Worm (Caenorhabditis elegans) whole organism, L4/young adult: Measurements from ENCODE around the gene R02F11.10.

Experiments
- W03F9.2 ChIP-seq: fragments of 150-350 bp; optimal IDR thresholded peaks from 2 replicates; lab custom pipeline; 2014; ENCODE audit warnings: missing biosample characterization, missing genetic modification characterization
- dao-5 ChIP-seq: sonication (generic microtip); optimal IDR thresholded peaks from 2 replicates; lab custom pipeline; 2016; ENCODE audit warnings: missing genotype, missing genetic modification characterization, moderate library complexity, missing compliant biosample characterization

DNA sequence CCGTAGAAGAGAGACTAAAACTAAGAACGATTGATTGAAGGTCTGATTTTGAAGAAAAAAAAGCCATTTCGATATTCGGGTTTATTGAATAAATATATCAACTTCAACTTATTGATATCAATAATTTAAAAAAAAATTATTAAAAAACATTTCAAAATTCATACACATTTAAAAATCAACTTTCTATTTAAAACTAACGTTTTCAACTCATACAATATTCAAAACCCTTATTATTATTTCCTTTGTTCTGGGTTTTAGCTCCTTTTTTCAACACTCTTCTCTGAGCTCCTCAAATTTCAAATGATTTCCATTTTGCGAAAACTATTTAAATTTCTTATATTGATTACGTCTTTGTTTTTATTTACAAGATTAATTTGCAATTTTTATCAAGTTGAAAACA lies 43.7 kb upstream of the R02F11.10 start, which contains the start of gene C18G1.7:
- TF ChIP-seq W03F9.2 (tag; lab: Kevin White, UChicago) (no peak), dao-5 (tag; lab: Kevin White, UChicago) (no peak)
